Fruit fly (Drosophila melanogaster) whole organism, embryonic: ENCODE results near the gene CG43814.

Experiments used
- Awh ChIP-seq: fragments of 200-800 bp; sonication (Bioruptor generic); IDR thresholded peaks from 2 replicates; pipeline ENCODE4, ENCODE4 v1.3.6; 2022; ENCODE audit warnings: missing biosample characterization, missing genetic modification characterization
- Bgb ChIP-seq: fragments of 200-800 bp; sonication (Bioruptor generic); IDR thresholded peaks from 2 replicates; pipeline ENCODE4 v1.3.6; 2022; ENCODE audit warnings: missing biosample characterization, missing genetic modification characterization; ENCODE audit not compliant: partially characterized antibody
- CG10209 ChIP-seq: fragments of 200-800 bp; sonication (Bioruptor generic); optimal IDR thresholded peaks from 3 replicates; lab custom pipeline; 2017; ENCODE audit warnings: missing biosample characterization, mild to moderate bottlenecking, missing genetic modification characterization, missing genetic modification reagents
- CG1024 ChIP-seq: fragments of 200-800 bp; sonication (Bioruptor generic); IDR thresholded peaks from 2 replicates; pipeline ENCODE4 v1.3.6; 2022; ENCODE audit warnings: missing biosample characterization, missing genetic modification characterization
- CG10321 ChIP-seq: fragments of 200-800 bp; sonication (Bioruptor generic); IDR thresholded peaks from 2 replicates; pipeline ENCODE4 v1.3.6; 2022; ENCODE audit warnings: missing biosample characterization, missing genetic modification characterization
- CG11398 ChIP-seq: fragments of 200-800 bp; sonication (Bioruptor generic); optimal IDR thresholded peaks from 2 replicates; lab custom pipeline; 2016; ENCODE audit warnings: missing biosample characterization, missing genetic modification characterization
- CG12299 ChIP-seq: fragments of 200-800 bp; sonication (Bioruptor generic); optimal IDR thresholded peaks from 2 replicates; lab custom pipeline; 2018; ENCODE audit warnings: missing biosample characterization, mild to moderate bottlenecking, missing genetic modification characterization
- CG12744 ChIP-seq: fragments of 200-800 bp; sonication (Bioruptor generic); optimal IDR thresholded peaks from 2 replicates; lab custom pipeline; 2016; ENCODE audit warnings: missing biosample characterization, missing genetic modification characterization
- CG15011 ChIP-seq: fragments of 200-800 bp; sonication (Bioruptor generic); optimal IDR thresholded peaks from 3 replicates; lab custom pipeline; 2018; ENCODE audit warnings: missing biosample characterization, mild to moderate bottlenecking, missing genetic modification characterization
- CG15601 ChIP-seq: fragments of 200-800 bp; sonication (Bioruptor generic); optimal IDR thresholded peaks from 3 replicates; lab custom pipeline; 2019; ENCODE audit warnings: missing biosample characterization, mild to moderate bottlenecking, missing genetic modification characterization, moderate library complexity
- CG15696 ChIP-seq: fragments of 200-800 bp; sonication (Bioruptor generic); optimal IDR thresholded peaks from 2 replicates; lab custom pipeline; 2019; ENCODE audit warnings: missing biosample characterization, mild to moderate bottlenecking, missing genetic modification characterization, moderate library complexity
- CG16779 ChIP-seq: fragments of 200-800 bp; sonication (Bioruptor generic); IDR thresholded peaks from 2 replicates; pipeline ENCODE4 v1.3.6; 2022; ENCODE audit warnings: missing biosample characterization, missing genetic modification characterization
- CG16813 ChIP-seq: fragments of 200-800 bp; sonication (Bioruptor generic); IDR thresholded peaks from 3 replicates; pipeline ENCODE4 v1.3.6; 2022; ENCODE audit warnings: missing biosample characterization, missing genetic modification characterization; ENCODE audit not compliant: partially characterized antibody
- CG17361 ChIP-seq: fragments of 200-800 bp; sonication (Bioruptor generic); IDR thresholded peaks from 3 replicates; pipeline ENCODE4 v1.3.6; 2022; ENCODE audit warnings: missing biosample characterization, missing genetic modification characterization
- CG17612 ChIP-seq: fragments of 200-800 bp; sonication (Bioruptor generic); IDR thresholded peaks from 2 replicates; pipeline ENCODE4 v1.3.6; 2022; ENCODE audit warnings: missing biosample characterization, missing genetic modification characterization
- CG17912 ChIP-seq: fragments of 200-800 bp; sonication (Bioruptor generic); optimal IDR thresholded peaks from 2 replicates; lab custom pipeline; 2018; ENCODE audit warnings: missing biosample characterization, mild to moderate bottlenecking, missing genetic modification characterization
- CG18619 ChIP-seq: fragments of 200-800 bp; sonication (Bioruptor generic); optimal IDR thresholded peaks from 3 replicates; lab custom pipeline; 2017; ENCODE audit warnings: missing biosample characterization, mild to moderate bottlenecking, missing genetic modification characterization
- CG32767 ChIP-seq: fragments of 200-800 bp; sonication (Bioruptor generic); IDR thresholded peaks from 2 replicates; pipeline ENCODE4 v1.3.6; 2022; ENCODE audit warnings: missing biosample characterization, missing genetic modification characterization
- CG42726 ChIP-seq: fragments of 200-800 bp; sonication (Bioruptor generic); IDR thresholded peaks from 2 replicates; pipeline ENCODE4 v1.3.6; 2022; ENCODE audit warnings: missing biosample characterization, missing genetic modification characterization; ENCODE audit not compliant: partially characterized antibody
- CG4424 ChIP-seq: fragments of 200-800 bp; sonication (Bioruptor generic); optimal IDR thresholded peaks from 3 replicates; lab custom pipeline; 2016; ENCODE audit warnings: missing biosample characterization, missing genetic modification characterization
- CG4854 ChIP-seq: fragments of 200-800 bp; sonication (Bioruptor generic); optimal IDR thresholded peaks from 2 replicates; lab custom pipeline; 2016; ENCODE audit warnings: missing biosample characterization, missing genetic modification characterization, inconsistent platforms
- CG6683 ChIP-seq: fragments of 200-800 bp; sonication (Bioruptor generic); optimal IDR thresholded peaks from 2 replicates; lab custom pipeline; 2017; ENCODE audit warnings: missing biosample characterization, mild to moderate bottlenecking, missing genetic modification characterization, missing genetic modification reagents
- CG7372 ChIP-seq: fragments of 200-800 bp; sonication (Bioruptor generic); IDR thresholded peaks from 2 replicates; pipeline ENCODE4 v1.3.6; 2022; ENCODE audit warnings: missing biosample characterization, missing genetic modification characterization
- CG9215 ChIP-seq: fragments of 200-800 bp; sonication (Bioruptor generic); IDR thresholded peaks from 2 replicates; pipeline ENCODE4 v1.3.6; 2022; ENCODE audit warnings: missing biosample characterization, missing genetic modification characterization
- CG9876 ChIP-seq: fragments of 200-800 bp; sonication (Bioruptor generic); optimal IDR thresholded peaks from 2 replicates; lab custom pipeline; 2016; ENCODE audit warnings: missing biosample characterization, missing genetic modification characterization
- Dad ChIP-seq: fragments of 200-800 bp; sonication (Bioruptor generic); optimal IDR thresholded peaks from 3 replicates; lab custom pipeline; 2016; ENCODE audit warnings: missing biosample characterization, missing genetic modification characterization
- E2f2 ChIP-seq: fragments of 200-800 bp; sonication (Bioruptor generic); IDR thresholded peaks from 2 replicates; pipeline ENCODE4 v1.3.6; 2022; ENCODE audit warnings: missing biosample characterization, missing genetic modification characterization
- H2.0 ChIP-seq: fragments of 200-800 bp; sonication (Bioruptor generic); IDR thresholded peaks from 2 replicates; pipeline ENCODE4 v1.3.6; 2022; ENCODE audit warnings: missing biosample characterization, missing genetic modification characterization
- Hr51 ChIP-seq, 2 experiments: fragments of 200-800 bp; sonication (Bioruptor generic); optimal IDR thresholded peaks; 2 replicates in 1 of 2; 3 replicates in 1 of 2; lab custom pipeline; 2016 to 2018; ENCODE audit warnings: missing biosample characterization in 2 of 2, missing genetic modification characterization in 2 of 2, mild to moderate bottlenecking in 1 of 2, moderate library complexity in 1 of 2
- Kr ChIP-seq: fragments of 200-800 bp; sonication (Bioruptor generic); optimal IDR thresholded peaks from 2 replicates; lab custom pipeline; 2017; ENCODE audit warnings: missing biosample characterization, mild to moderate bottlenecking, missing genetic modification characterization
- MBD-R2 ChIP-seq: fragments of 200-800 bp; sonication (Bioruptor generic); IDR thresholded peaks from 2 replicates; pipeline ENCODE4 v1.3.6; 2022; ENCODE audit warnings: missing biosample characterization, missing genetic modification characterization
- Sry-β ChIP-seq: fragments of 200-800 bp; sonication (Bioruptor generic); optimal IDR thresholded peaks from 2 replicates; lab custom pipeline; 2018; ENCODE audit warnings: missing biosample characterization, mild to moderate bottlenecking, missing genetic modification characterization, moderate library complexity
- TFAM ChIP-seq: fragments of 200-800 bp; sonication (Bioruptor generic); optimal IDR thresholded peaks from 2 replicates; lab custom pipeline; 2017; ENCODE audit warnings: missing biosample characterization, missing genetic modification characterization, inconsistent platforms
- Tbp ChIP-seq: fragments of >200 bp; optimal IDR thresholded peaks from 2 replicates; lab custom pipeline; 2018; ENCODE audit warnings: missing biosample characterization, missing genetic modification characterization
- ase ChIP-seq: fragments of 200-800 bp; sonication (Bioruptor generic); IDR thresholded peaks from 3 replicates; pipeline ENCODE4 v1.3.6; 2022; ENCODE audit warnings: missing biosample characterization, missing genetic modification characterization
- cg ChIP-seq: fragments of 200-800 bp; sonication (Bioruptor generic); optimal IDR thresholded peaks from 3 replicates; lab custom pipeline; 2019; ENCODE audit warnings: missing biosample characterization, mild to moderate bottlenecking, missing genetic modification characterization, moderate library complexity
- chinmo ChIP-seq: fragments of 200-800 bp; sonication (Bioruptor generic); IDR thresholded peaks from 4 replicates; pipeline ENCODE4 v1.3.6; 2022; ENCODE audit warnings: missing biosample characterization, missing genetic modification characterization; ENCODE audit not compliant: partially characterized antibody
- ewg ChIP-seq: fragments of 200-800 bp; sonication (Bioruptor generic); optimal IDR thresholded peaks from 3 replicates; lab custom pipeline; 2017; ENCODE audit warnings: mild to moderate bottlenecking, missing biosample characterization, missing genetic modification reagents, missing genetic modification characterization
- fd96Cb ChIP-seq: fragments of 200-800 bp; sonication (Bioruptor generic); optimal IDR thresholded peaks from 2 replicates; lab custom pipeline; 2018; ENCODE audit warnings: missing biosample characterization, mild to moderate bottlenecking, missing genetic modification characterization, moderate library complexity
- gt ChIP-seq: fragments of 200-800 bp; sonication (Bioruptor generic); IDR thresholded peaks from 2 replicates; pipeline ENCODE4 v1.3.6; 2022; ENCODE audit warnings: missing biosample characterization, missing genetic modification characterization
- h ChIP-seq: fragments of >200 bp; optimal IDR thresholded peaks from 2 replicates; lab custom pipeline; 2017
- her ChIP-seq: fragments of 200-800 bp; sonication (Bioruptor generic); optimal IDR thresholded peaks from 2 replicates; lab custom pipeline; 2016; ENCODE audit warnings: missing biosample characterization, missing genetic modification characterization
- insv ChIP-seq, 2 experiments: fragments of 200-800 bp; sonication (Bioruptor generic); optimal IDR thresholded peaks; 3 replicates each; lab custom pipeline; 2016 to 2018; ENCODE audit warnings: missing biosample characterization in 2 of 2, missing genetic modification characterization in 2 of 2
- jumu ChIP-seq: fragments of 200-800 bp; sonication (Bioruptor generic); optimal IDR thresholded peaks from 3 replicates; lab custom pipeline; 2016; ENCODE audit warnings: missing biosample characterization, missing genetic modification characterization
- maf-S ChIP-seq: fragments of 200-800 bp; sonication (Bioruptor generic); optimal IDR thresholded peaks from 2 replicates; lab custom pipeline; 2016; ENCODE audit warnings: missing biosample characterization, missing genetic modification characterization
- nau ChIP-seq: fragments of 200-800 bp; sonication (Bioruptor generic); optimal IDR thresholded peaks from 3 replicates; lab custom pipeline; 2017; ENCODE audit warnings: missing biosample characterization, mild to moderate bottlenecking, missing genetic modification characterization, missing genetic modification reagents
- odd ChIP-seq: fragments of 200-800 bp; sonication (Bioruptor generic); optimal IDR thresholded peaks from 2 replicates; lab custom pipeline; 2017; ENCODE audit warnings: missing biosample characterization, mild to moderate bottlenecking, missing genetic modification characterization
- salm ChIP-seq: fragments of 200-800 bp; sonication (Bioruptor generic); optimal IDR thresholded peaks from 2 replicates; lab custom pipeline; 2018; ENCODE audit warnings: missing biosample characterization, mild to moderate bottlenecking, missing genetic modification characterization
- sens ChIP-seq: fragments of 200-800 bp; sonication (Bioruptor generic); peaks from one replicate; lab custom pipeline; 2016; ENCODE audit warnings: missing biosample characterization, missing genetic modification characterization
- sim ChIP-seq: fragments of 200-800 bp; sonication (Bioruptor generic); IDR thresholded peaks from 2 replicates; pipeline ENCODE4 v1.3.6; 2022; ENCODE audit warnings: missing biosample characterization, missing genetic modification characterization
- zen ChIP-seq: fragments of 200-800 bp; sonication (Bioruptor generic); optimal IDR thresholded peaks from 3 replicates; lab custom pipeline; 2018; ENCODE audit warnings: missing biosample characterization, mild to moderate bottlenecking, missing genetic modification characterization, moderate library complexity
- zen2 ChIP-seq: fragments of 200-800 bp; sonication (Bioruptor generic); IDR thresholded peaks from 3 replicates; pipeline ENCODE4 v1.3.6; 2022; ENCODE audit warnings: missing biosample characterization, missing genetic modification characterization; ENCODE audit not compliant: partially characterized antibody

CG43814 gene

DNA sequence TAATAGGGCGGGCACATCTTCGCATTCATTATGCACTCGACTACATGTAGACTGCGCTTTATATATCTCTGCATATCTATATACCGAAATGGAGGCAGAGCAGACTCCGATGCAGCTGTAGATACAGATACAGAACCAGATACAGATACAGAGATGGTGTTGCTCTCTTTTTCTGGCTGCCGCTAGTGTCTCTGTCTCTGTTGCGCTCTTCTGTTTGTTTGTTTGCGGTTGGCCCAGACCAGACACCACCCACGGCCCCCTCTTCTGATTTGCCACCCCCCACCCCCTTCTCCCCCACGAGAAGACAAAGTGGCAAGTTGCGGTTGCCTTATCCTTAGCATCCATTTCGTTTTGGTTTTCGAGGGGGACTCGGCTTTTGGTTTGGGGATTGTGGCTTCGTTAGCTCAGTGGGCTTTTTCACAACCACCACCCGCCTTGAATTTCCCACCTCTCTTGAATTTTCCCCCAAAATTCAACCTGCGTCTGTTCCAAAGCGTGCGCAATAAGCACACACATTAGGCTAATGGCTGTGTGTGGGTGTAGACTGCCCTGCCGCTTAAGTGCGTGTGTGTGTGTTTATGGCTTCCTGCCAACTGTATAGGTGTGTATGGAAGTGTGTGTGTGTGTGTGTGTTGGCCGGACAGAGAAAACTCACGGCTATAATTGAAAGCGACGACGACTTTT, 21.6 kb downstream of the CG43814 start (continued):
- TF ChIP-seq CG6683 (GFP tag; lab: Kevin White, UChicago) (no peak), CG10209 (no peak), CG7372 (GFP tag; lab: Robert Waterston, UW) (no peak), CG4424 (GFP tag; lab: Kevin White, UChicago) (no peak), Bgb (no peak), CG1024 (GFP tag; lab: Robert Waterston, UW) (no peak), MBD-R2 (GFP tag; lab: Robert Waterston, UW) (no peak), salm (tag; lab: Kevin White, UChicago) (no peak), Dad (no peak), fd96Cb (no peak), cg (GFP tag; lab: Kevin White, UChicago) (peak; percentile 63), sim (GFP tag; lab: Robert Waterston, UW) (no peak), Kr (no peak), ase (no peak), CG9215 (GFP tag; lab: Robert Waterston, UW) (no peak), CG16813 (no peak), Sry-β (GFP tag; lab: Kevin White, UChicago) (no peak), H2.0 (GFP tag; lab: Robert Waterston, UW) (no peak), odd (GFP tag; lab: Kevin White, UChicago) (no peak), CG12299 (tag; lab: Kevin White, UChicago) (no peak), CG15696 (tag; lab: Kevin White, UChicago) (no peak), nau (no peak), CG16779 (no peak), CG17612 (GFP tag; lab: Robert Waterston, UW) (no peak), CG42726 (GFP tag; lab: Robert Waterston, UW) (no peak), CG15011 (no peak), CG17912 (GFP tag; lab: Kevin White, UChicago) (no peak), her (GFP tag; lab: Kevin White, UChicago) (no peak), CG17361 (GFP tag; lab: Robert Waterston, UW) (no peak), ewg (GFP tag; lab: Kevin White, UChicago) (peak; percentile 28), CG12744 (GFP tag; lab: Kevin White, UChicago) (no peak), zen (tag; lab: Kevin White, UChicago) (peak; percentile 1), gt (GFP tag; lab: Robert Waterston, UW) (no peak)
- TF ChIP-seq, all 482 proteins: peak for 16

DNA sequence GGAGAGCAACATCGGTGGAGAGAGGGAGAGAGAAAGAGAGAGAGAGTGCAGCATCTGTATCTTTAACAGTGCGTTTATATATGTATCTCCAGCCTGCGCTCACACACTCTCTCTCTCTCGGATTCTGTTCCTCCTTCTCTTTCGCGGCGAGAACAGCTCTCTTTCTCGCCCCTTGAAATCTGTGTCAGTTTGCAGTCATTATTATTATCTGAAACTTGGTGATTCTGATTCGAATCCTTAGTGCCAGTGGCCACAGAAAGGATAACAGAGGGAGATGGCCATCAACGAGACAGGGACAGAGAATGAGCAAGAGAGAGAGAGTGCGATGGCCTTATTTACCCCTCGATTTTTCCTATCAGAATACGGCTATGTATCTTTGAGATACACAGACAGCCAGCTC, 22.2 kb downstream of the CG43814 start:
- TF ChIP-seq h (lab: Kevin White, UChicago) (no peak), TFAM (no peak), E2f2 (GFP tag; lab: Robert Waterston, UW) (no peak), CG15601 (tag; lab: Kevin White, UChicago) (no peak), insv (GFP tag; optimal IDR thresholded peaks at IDR 0.05; lab: Kevin White, UChicago) (peak; percentile 95 to 98), CG9876 (GFP tag; lab: Kevin White, UChicago) (no peak), CG11398 (GFP tag; lab: Kevin White, UChicago) (no peak), CG18619 (GFP tag; lab: Kevin White, UChicago) (no peak), CG32767 (GFP tag; lab: Robert Waterston, UW) (no peak), CG10321 (GFP tag; lab: Robert Waterston, UW) (peak; percentile 61), Sry-β (GFP tag; lab: Kevin White, UChicago) (no peak), sens (GFP tag; lab: Kevin White, UChicago) (peak; percentile 74), CG4854 (no peak), Hr51 (GFP tag; optimal IDR thresholded peaks at IDR 0.05; lab: Kevin White, UChicago) (no peak), Awh (GFP tag; lab: Robert Waterston, UW) (no peak), Tbp (GFP tag; lab: Kevin White, UChicago) (no peak), jumu (GFP tag; lab: Kevin White, UChicago) (no peak), chinmo (GFP tag; lab: Robert Waterston, UW) (0 out of 4 replicates have a peak, but pooled peaks have one; percentile 17), ewg (GFP tag; lab: Kevin White, UChicago) (peak; percentile 24), maf-S (GFP tag; lab: Kevin White, UChicago) (no peak), zen2 (GFP tag; lab: Robert Waterston, UW) (no peak)
